Worm (Caenorhabditis elegans): ENCODE data around the gene F59B2.3.

F59B2.3 gene

DNA sequence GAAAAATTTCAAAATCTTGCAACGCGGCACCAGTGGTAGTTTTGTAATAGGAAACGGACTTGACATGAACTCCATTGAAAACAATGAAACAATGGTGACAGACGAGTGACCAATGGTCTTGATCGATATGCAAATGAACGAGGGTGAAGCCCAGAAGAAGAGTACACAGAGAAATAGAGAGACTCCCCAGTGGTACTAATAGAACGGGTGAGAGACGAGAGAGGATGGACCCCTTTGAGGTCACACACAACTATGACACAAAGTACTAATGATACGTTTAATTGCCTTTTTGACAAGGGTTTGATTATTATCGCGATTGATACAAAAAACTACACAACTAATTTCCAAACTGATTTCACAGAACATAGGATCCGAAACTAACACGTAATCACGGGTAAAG, 10.5 kb upstream of the F59B2.3 start, which contains the start of gene F59B2.8:
Gene F59B2.8, minus strand, starts transcription at position 151 of the 400 bp plus-strand sequence.
- TF ChIP-seq daf-12 (tag; optimal IDR thresholded peaks at IDR 0.05) (no peak), nhr-25 (tag; optimal IDR thresholded peaks at IDR 0.05) (no peak), unc-62 (GFP tag; optimal IDR thresholded peaks at IDR 0.05) (no peak), nhr-77 (tag; optimal IDR thresholded peaks at IDR 0.05) (no peak), lin-15B (tag; optimal IDR thresholded peaks at IDR 0.05) (no peak), sea-2 (GFP tag; optimal IDR thresholded peaks at IDR 0.05) (no peak), nhr-237 (tag; optimal IDR thresholded peaks at IDR 0.05) (no peak), nhr-11 (tag; optimal IDR thresholded peaks at IDR 0.05) (no peak), nhr-76 (tag; optimal IDR thresholded peaks at IDR 0.05) (no peak)

DNA sequence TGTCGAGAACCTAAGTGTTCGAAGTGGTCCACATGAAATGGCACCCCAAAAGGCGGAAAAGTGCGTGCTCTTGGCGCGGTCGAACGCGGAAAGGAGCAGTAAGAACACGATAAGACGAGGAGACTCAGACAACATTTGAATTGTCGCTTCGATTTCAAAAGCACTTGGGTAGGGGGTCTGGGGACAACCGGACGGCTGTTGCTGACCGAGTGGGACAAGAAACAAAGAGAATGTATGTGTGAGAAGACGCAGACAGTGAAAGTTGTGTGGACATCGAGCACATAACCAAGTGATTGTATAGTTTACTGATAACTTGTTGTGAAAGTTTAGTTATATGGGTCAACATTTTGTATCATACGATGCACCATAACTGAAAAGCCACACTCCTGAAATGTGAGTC, 7.6 kb upstream of the F59B2.3 start:
- peak; percentile 61 for TF ChIP-seq elt-2 (tag; optimal IDR thresholded peaks at IDR 0.05)
- no peak for TF ChIP-seq ztf-4 (tag; optimal IDR thresholded peaks at IDR 0.05)
- TF ChIP-seq nhr-43 (tag; optimal IDR thresholded peaks at IDR 0.05; ENCODE audit: poor library complexity, severe bottlenecking) = no peak
- TF ChIP-seq sea-2 (GFP tag; optimal IDR thresholded peaks at IDR 0.05) = no peak
- TF ChIP-seq nhr-28 (tag; optimal IDR thresholded peaks at IDR 0.05) = no peak
- no peak for TF ChIP-seq daf-12 (tag; optimal IDR thresholded peaks at IDR 0.05)
- TF ChIP-seq nhr-11 (tag; optimal IDR thresholded peaks at IDR 0.05) = no peak
- no peak for TF ChIP-seq nhr-23 (tag; optimal IDR thresholded peaks at IDR 0.05)
- no peak for TF ChIP-seq skn-1 (tag; optimal IDR thresholded peaks at IDR 0.05)
- no peak for TF ChIP-seq ceh-28 (tag; optimal IDR thresholded peaks at IDR 0.05)
- TF ChIP-seq R02D3.7 (tag; optimal IDR thresholded peaks at IDR 0.05) = no peak
- TF ChIP-seq pqm-1 (tag; optimal IDR thresholded peaks at IDR 0.05) = peak; percentile 53
- TF ChIP-seq snpc-4 (tag; optimal IDR thresholded peaks at IDR 0.05) = no peak
- TF ChIP-seq nhr-67 (tag; optimal IDR thresholded peaks at IDR 0.05) = no peak
- TF ChIP-seq jun-1 (tag; optimal IDR thresholded peaks at IDR 0.05) = no peak
- TF ChIP-seq elt-1 (tag; optimal IDR thresholded peaks at IDR 0.05) = no peak
- TF ChIP-seq nhr-25 (tag; optimal IDR thresholded peaks at IDR 0.05) = no peak
- TF ChIP-seq unc-62 (GFP tag; optimal IDR thresholded peaks at IDR 0.05) = no peak
- peak; percentile 27 for TF ChIP-seq egl-5 (tag; optimal IDR thresholded peaks at IDR 0.05)
- no peak for TF ChIP-seq hmg-11 (tag; optimal IDR thresholded peaks at IDR 0.05)
- no peak for TF ChIP-seq lsy-12 (tag; optimal IDR thresholded peaks at IDR 0.05)
- TF ChIP-seq ceh-82 (tag; optimal IDR thresholded peaks at IDR 0.05) = no peak
- no peak for TF ChIP-seq ama-1 (optimal IDR thresholded peaks at IDR 0.05)
- TF ChIP-seq fkh-10 (GFP tag; optimal IDR thresholded peaks at IDR 0.05) = no peak
- TF ChIP-seq ceh-9 (tag; optimal IDR thresholded peaks at IDR 0.05) = no peak
- TF ChIP-seq nhr-237 (tag; optimal IDR thresholded peaks at IDR 0.05) = no peak
- TF ChIP-seq nhr-12 (tag; optimal IDR thresholded peaks at IDR 0.05) = no peak
- no peak for TF ChIP-seq egl-27 (tag; optimal IDR thresholded peaks at IDR 0.05)
- TF ChIP-seq tbx-2 (tag; optimal IDR thresholded peaks at IDR 0.05) = no peak
- no peak for TF ChIP-seq ZK546.5 (tag; optimal IDR thresholded peaks at IDR 0.05)
- no peak for TF ChIP-seq zag-1 (tag; optimal IDR thresholded peaks at IDR 0.05)
- no peak for TF ChIP-seq fkh-2 (tag; optimal IDR thresholded peaks at IDR 0.05)
- TF ChIP-seq eor-1 (tag; optimal IDR thresholded peaks at IDR 0.05) = no peak
- no peak for TF ChIP-seq elt-3 (tag; optimal IDR thresholded peaks at IDR 0.05)
- TF ChIP-seq mdl-1 (tag; optimal IDR thresholded peaks at IDR 0.05) = no peak
- TF ChIP-seq ztf-11 (tag; optimal IDR thresholded peaks at IDR 0.05) = no peak
- no peak for TF ChIP-seq fos-1 (tag; optimal IDR thresholded peaks at IDR 0.05)
- TF ChIP-seq lin-15B (tag; optimal IDR thresholded peaks at IDR 0.05) = no peak
- no peak for TF ChIP-seq aly-2 (tag; optimal IDR thresholded peaks at IDR 0.05)
- peak; percentile 39 for TF ChIP-seq lin-39 (tag; optimal IDR thresholded peaks at IDR 0.05)
- peak; percentile 12 for TF ChIP-seq nfya-1 (tag; optimal IDR thresholded peaks at IDR 0.05; ENCODE audit: insufficient read depth)
- TF ChIP-seq ceh-16 (tag; optimal IDR thresholded peaks at IDR 0.05) = no peak
- TF ChIP-seq mml-1 (tag; optimal IDR thresholded peaks at IDR 0.05) = no peak
- TF ChIP-seq unc-39 (tag; optimal IDR thresholded peaks at IDR 0.05) = no peak
- TF ChIP-seq nhr-76 (tag; optimal IDR thresholded peaks at IDR 0.05) = no peak
- TF ChIP-seq pha-4 (tag; optimal IDR thresholded peaks at IDR 0.05) = peak; percentile 70
- no peak for TF ChIP-seq nhr-77 (tag; optimal IDR thresholded peaks at IDR 0.05)

Measured in whole organism, L3 larva.